Worm (Caenorhabditis elegans) whole organism, L3 larva: ENCODE data around the gene lipl-1.

Experiments
- ZK546.5 ChIP-seq: sonication (generic microtip); optimal IDR thresholded peaks from 2 replicates; lab custom pipeline; 2017; ENCODE audit warnings: missing biosample characterization, missing genetic modification characterization
- ceh-16 ChIP-seq: sonication (generic microtip); optimal IDR thresholded peaks from 2 replicates; lab custom pipeline; 2017; ENCODE audit warnings: missing biosample characterization, missing genetic modification characterization
- ceh-28 ChIP-seq: fragments of 150-350 bp; optimal IDR thresholded peaks from 2 replicates; lab custom pipeline; 2014; ENCODE audit warnings: missing biosample characterization, missing genetic modification reagents, missing genetic modification characterization
- ceh-82 ChIP-seq: fragments of 150-350 bp; optimal IDR thresholded peaks from 2 replicates; lab custom pipeline; 2014; ENCODE audit warnings: missing biosample characterization, missing genetic modification characterization
- egl-5 ChIP-seq: fragments of 150-350 bp; optimal IDR thresholded peaks from 2 replicates; lab custom pipeline; 2017; ENCODE audit warnings: missing biosample characterization, missing genetic modification reagents, missing genetic modification characterization, inconsistent platforms
- elt-2 ChIP-seq: sonication (generic microtip); optimal IDR thresholded peaks from 2 replicates; lab custom pipeline; 2016; ENCODE audit warnings: missing genetic modification reagents, mild to moderate bottlenecking, missing genetic modification characterization, missing compliant biosample characterization
- elt-3 ChIP-seq, 3 experiments: fragments of 150-350 bp in 1 of 3; sonication (generic microtip) in 2 of 3; optimal IDR thresholded peaks; 2 replicates in 2 of 3; 4 replicates in 1 of 3; lab custom pipeline; 2014 to 2017; ENCODE audit warnings: missing biosample characterization in 3 of 3, missing genetic modification characterization in 3 of 3
- eor-1 ChIP-seq, 2 experiments: fragments of 150-350 bp; optimal IDR thresholded peaks; 2 replicates each; lab custom pipeline; 2014 to 2018; ENCODE audit warnings: missing biosample characterization in 2 of 2, missing genetic modification characterization in 2 of 2
- fkh-10 ChIP-seq: sonication (generic microtip); optimal IDR thresholded peaks from 2 replicates; lab custom pipeline; 2017; ENCODE audit warnings: missing biosample characterization, missing genetic modification reagents, missing genetic modification characterization
- fkh-2 ChIP-seq: fragments of 150-350 bp; optimal IDR thresholded peaks from 2 replicates; lab custom pipeline; 2014; ENCODE audit warnings: missing biosample characterization, missing genetic modification reagents, missing genetic modification characterization
- jun-1 ChIP-seq: fragments of 150-350 bp; optimal IDR thresholded peaks from 2 replicates; lab custom pipeline; 2014; ENCODE audit warnings: missing biosample characterization, missing genetic modification reagents, missing genetic modification characterization
- lin-15B ChIP-seq: fragments of 150-350 bp; optimal IDR thresholded peaks from 2 replicates; lab custom pipeline; 2014; ENCODE audit warnings: missing biosample characterization, missing genetic modification characterization
- mdl-1 ChIP-seq: fragments of 150-350 bp; optimal IDR thresholded peaks from 2 replicates; lab custom pipeline; 2014; ENCODE audit warnings: missing biosample characterization, missing genetic modification characterization
- mml-1 ChIP-seq: fragments of 150-350 bp; sonication (generic microtip); optimal IDR thresholded peaks from 3 replicates; lab custom pipeline; 2014; ENCODE audit warnings: missing biosample characterization, missing genetic modification characterization
- nhr-11 ChIP-seq: fragments of 150-350 bp; optimal IDR thresholded peaks from 2 replicates; lab custom pipeline; 2014; ENCODE audit warnings: missing biosample characterization, missing genetic modification characterization
- nhr-12 ChIP-seq: fragments of 150-350 bp; optimal IDR thresholded peaks from 2 replicates; lab custom pipeline; 2014; ENCODE audit warnings: missing biosample characterization, missing genetic modification characterization
- nhr-23 ChIP-seq: fragments of 150-350 bp; optimal IDR thresholded peaks from 2 replicates; lab custom pipeline; 2014; ENCODE audit warnings: missing biosample characterization, missing genetic modification reagents, missing genetic modification characterization
- nhr-237 ChIP-seq: fragments of 150-350 bp; optimal IDR thresholded peaks from 2 replicates; lab custom pipeline; 2014; ENCODE audit warnings: missing biosample characterization, missing genetic modification characterization
- nhr-25 ChIP-seq: sonication (generic microtip); optimal IDR thresholded peaks from 2 replicates; lab custom pipeline; 2017; ENCODE audit warnings: missing biosample characterization, missing genetic modification characterization
- nhr-43 ChIP-seq: sonication (generic microtip); optimal IDR thresholded peaks from 2 replicates; lab custom pipeline; 2016; ENCODE audit warnings: mild to moderate bottlenecking, missing genetic modification characterization, missing compliant biosample characterization; ENCODE audit not compliant: poor library complexity, severe bottlenecking
- pha-4 ChIP-seq: fragments of 150-350 bp; optimal IDR thresholded peaks from 2 replicates; lab custom pipeline; 2014; ENCODE audit warnings: missing biosample characterization, missing genetic modification reagents, missing genetic modification characterization
- pqm-1 ChIP-seq: fragments of 150-350 bp; optimal IDR thresholded peaks from 2 replicates; lab custom pipeline; 2017; ENCODE audit warnings: missing biosample characterization, missing genetic modification characterization, inconsistent platforms
- skn-1 ChIP-seq: fragments of 150-350 bp; optimal IDR thresholded peaks from 2 replicates; lab custom pipeline; 2014; ENCODE audit warnings: missing biosample characterization, missing genetic modification characterization
- snpc-4 ChIP-seq: fragments of 150-350 bp; optimal IDR thresholded peaks from 2 replicates; lab custom pipeline; 2014; ENCODE audit warnings: missing biosample characterization, missing genetic modification characterization
- unc-39 ChIP-seq: sonication (generic microtip); optimal IDR thresholded peaks from 4 replicates; lab custom pipeline; 2017; ENCODE audit warnings: missing biosample characterization, missing genetic modification characterization
- ztf-11 ChIP-seq: fragments of 150-350 bp; optimal IDR thresholded peaks from 2 replicates; lab custom pipeline; 2014; ENCODE audit warnings: missing biosample characterization, missing genetic modification characterization

Gene lipl-1

DNA sequence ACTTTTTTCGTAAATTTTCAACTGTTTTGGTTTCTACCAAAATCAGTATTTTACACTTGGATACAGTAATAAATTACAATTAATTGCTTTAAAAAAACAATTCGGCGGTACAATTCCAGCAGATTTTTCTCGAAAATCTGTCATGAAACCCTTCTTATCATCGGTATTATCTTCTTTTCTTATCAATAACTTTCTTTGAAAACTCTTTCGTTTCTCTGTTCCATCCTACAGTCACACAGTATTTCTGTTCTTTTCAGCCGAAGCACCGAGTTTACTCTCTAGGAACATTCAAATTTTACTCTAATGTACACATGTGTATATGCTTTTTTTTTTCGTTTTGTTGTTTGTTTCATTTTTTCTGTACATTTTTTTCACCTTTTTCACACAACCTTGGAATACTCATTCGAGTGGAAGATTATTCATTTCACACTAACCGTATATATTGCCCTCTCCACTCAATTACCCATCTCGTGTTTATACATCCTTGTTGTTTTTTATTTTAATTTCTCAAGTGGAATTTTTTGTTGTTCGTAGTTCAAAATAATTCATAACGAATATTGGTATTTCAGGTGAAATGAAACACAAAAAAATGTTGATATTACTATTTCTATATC lies 10.1 kb upstream of the lipl-1 start, which contains the start of gene nid-1:
Gene nid-1, plus strand, starts transcription at position 564 of the 614 bp plus-strand sequence.
- TF ChIP-seq elt-2 (peak; percentile 88), pqm-1 (tag; lab: Kevin White, UChicago) (peak; percentile 66), nhr-11 (tag; lab: Kevin White, UChicago) (no peak)
- TF ChIP-seq, all 47 proteins: peak for 2

ce11 chrV:12921680-12922079 lies 1.9 kb downstream of the lipl-1 start:
- TF ChIP-seq nhr-43 (tag; lab: Kevin White, UChicago) (no peak), elt-2 (peak; percentile 88), pha-4 (tag; lab: Kevin White, UChicago) (peak; percentile 68), pqm-1 (tag; lab: Kevin White, UChicago) (peak; percentile 76)
- TF ChIP-seq, all 47 proteins: peak for 3

DNA sequence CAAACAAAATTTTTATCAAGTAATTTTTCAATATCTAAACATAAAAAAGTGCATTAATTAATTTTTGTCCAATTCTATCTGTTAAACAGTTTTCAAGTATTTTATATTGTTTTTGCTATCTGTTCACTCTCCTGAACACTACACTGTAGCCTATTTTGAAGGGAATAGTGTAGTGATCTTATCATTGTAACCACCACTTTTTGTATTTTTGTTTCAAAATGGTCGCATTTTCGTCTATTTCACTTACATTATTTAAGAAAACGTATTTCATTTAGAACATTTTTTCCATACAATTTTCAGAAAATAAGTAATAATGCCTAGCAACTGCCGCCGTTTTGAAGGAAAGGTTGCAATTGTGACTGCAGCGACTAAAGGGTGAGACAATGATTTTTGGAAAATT lies 2.5 kb downstream of the lipl-1 start, which contains the start of gene dhrs-4:
Gene dhrs-4, plus strand, starts transcription at position 301 of the 400 bp plus-strand sequence.
- TF ChIP-seq pha-4 (tag; lab: Kevin White, UChicago), result no peak
- no peak for TF ChIP-seq nhr-23 (tag; lab: Kevin White, UChicago)
- no peak for TF ChIP-seq mml-1 (tag; lab: Kevin White, UChicago)
- peak; percentile 10 for TF ChIP-seq pqm-1 (tag; lab: Kevin White, UChicago)
- no peak for TF ChIP-seq elt-3 (tag; optimal IDR thresholded peaks at IDR 0.05; lab: Kevin White, UChicago)
- TF ChIP-seq fkh-10, result no peak
- peak; percentile 6 for TF ChIP-seq elt-2
- TF ChIP-seq, all 47 proteins: peak for 2

DNA sequence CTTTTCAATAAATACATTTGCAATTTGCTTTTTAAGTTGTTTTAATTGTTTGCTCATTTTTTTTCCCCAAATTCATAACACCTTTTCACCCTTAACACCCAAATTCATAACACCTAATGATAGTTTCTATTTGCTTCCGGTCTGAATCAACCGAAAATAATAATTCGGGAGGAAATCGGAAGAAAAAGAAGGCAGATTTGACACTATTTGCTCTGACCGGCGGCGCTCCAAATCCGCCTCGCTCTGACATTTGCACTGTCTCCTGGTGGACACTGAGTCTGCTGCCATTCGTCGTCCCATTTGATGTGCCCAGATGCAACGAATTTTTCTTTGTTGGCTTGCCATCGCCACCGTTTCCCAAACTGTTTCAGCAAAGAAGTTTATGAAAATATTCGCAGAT lies 4.3 kb downstream of the lipl-1 start, which contains the start of gene pqn-67:
Gene pqn-67, plus strand, starts transcription at position 301 of the 400 bp plus-strand sequence.
- TF ChIP-seq ceh-16 (no peak), elt-2 (peak; percentile 22)

DNA sequence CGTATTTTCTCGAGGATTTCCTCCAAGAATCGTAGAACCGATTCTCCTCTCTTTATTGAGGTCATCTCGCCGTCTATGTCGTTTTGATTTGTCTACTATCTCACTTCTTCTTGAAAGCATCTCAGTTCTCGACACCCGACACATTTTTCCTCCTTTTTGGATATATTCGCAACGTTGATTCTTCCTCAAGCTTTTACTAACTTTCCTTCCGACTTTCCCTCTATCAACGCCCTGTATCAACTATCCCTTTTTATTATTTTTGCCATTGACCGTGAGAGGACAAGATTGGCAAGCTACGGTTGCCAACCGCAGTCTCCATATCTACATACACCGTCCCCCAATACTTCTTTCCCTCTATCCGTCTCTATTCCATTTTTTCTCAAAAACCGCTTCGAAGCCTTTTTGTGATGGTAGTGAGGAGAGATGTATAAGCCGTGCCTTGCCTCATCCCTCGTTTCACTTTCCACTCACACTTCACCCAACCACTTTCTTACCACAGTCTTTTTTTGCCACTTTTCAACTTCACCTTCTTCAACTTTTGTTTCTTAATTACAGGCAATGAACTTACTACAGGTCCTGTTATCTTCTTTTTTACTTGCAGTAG lies 9.2 kb downstream of the lipl-1 start, which contains the start of gene T16G1.2:
Gene T16G1.2, plus strand, starts transcription at position 554 of the 604 bp plus-strand sequence.
- TF ChIP-seq nhr-25, result peak; percentile 8
- TF ChIP-seq ZK546.5, result no peak

- TF ChIP-seq pqm-1 (tag; lab: Kevin White, UChicago) (peak; percentile 75), mml-1 (tag; lab: Kevin White, UChicago) (no peak), elt-2 (peak; percentile 65)
Observed at ce11 chrV:12933654-12934053, 13.9 kb downstream of the lipl-1 start.

- peak; percentile 89 for TF ChIP-seq pqm-1 (tag; lab: Kevin White, UChicago)
- TF ChIP-seq pha-4 (tag; lab: Kevin White, UChicago), result peak; percentile 49
- peak; percentile 91 for TF ChIP-seq elt-2
- TF ChIP-seq jun-1 (tag; lab: Kevin White, UChicago), result peak; percentile 55
- TF ChIP-seq nhr-237 (tag; lab: Kevin White, UChicago), result no peak
- TF ChIP-seq mdl-1 (tag; lab: Kevin White, UChicago), result no peak
- no peak for TF ChIP-seq snpc-4 (tag; lab: Kevin White, UChicago)
Observed at ce11 chrV:12934976-12935375, 15.2 kb downstream of the lipl-1 start, which contains the start of gene T16G1.7. TSS of gene T16G1.7 (minus strand) at chrV:12935112.

DNA sequence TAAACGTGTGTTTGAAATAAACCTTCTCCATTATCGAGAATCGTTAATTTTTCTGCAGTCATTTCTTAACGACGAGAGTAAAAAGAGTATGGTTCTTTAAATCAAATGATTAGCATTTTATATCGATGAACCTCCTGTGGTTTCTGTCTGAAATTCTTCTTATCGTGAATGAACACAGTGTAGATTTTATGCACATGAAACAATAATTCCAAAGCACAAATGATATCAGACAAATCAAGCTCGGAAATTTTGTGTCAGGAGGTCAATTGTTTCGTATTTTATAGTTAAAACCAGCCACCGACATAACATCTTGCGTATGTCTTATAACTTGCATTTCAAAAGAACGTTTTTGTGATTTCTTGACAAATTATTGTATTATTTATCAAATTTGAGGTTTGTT lies 17.3 kb downstream of the lipl-1 start, which contains the start of gene T16G1.6:
Gene T16G1.6, minus strand, starts transcription at position 77 of the 400 bp plus-strand sequence.
- peak; percentile 90 for TF ChIP-seq pqm-1 (tag; lab: Kevin White, UChicago)
- TF ChIP-seq skn-1 (tag; lab: Kevin White, UChicago), result no peak
- TF ChIP-seq ztf-11 (tag; lab: Kevin White, UChicago), result no peak
- no peak for TF ChIP-seq ceh-28 (tag; lab: Kevin White, UChicago)
- TF ChIP-seq nhr-12, result no peak
- no peak for TF ChIP-seq unc-39 (tag; lab: Kevin White, UChicago)
- peak; percentile 91 for TF ChIP-seq elt-2
- no peak for TF ChIP-seq ceh-82 (tag; lab: Kevin White, UChicago)
- TF ChIP-seq fkh-2 (tag; lab: Kevin White, UChicago), result no peak
- TF ChIP-seq egl-5 (tag; lab: Kevin White, UChicago), result no peak
- no peak for TF ChIP-seq lin-15B (tag; lab: Kevin White, UChicago)
- no peak for TF ChIP-seq eor-1 (tag; optimal IDR thresholded peaks at IDR 0.05; lab: Kevin White, UChicago)
